Worm (Caenorhabditis elegans): Measurements from ENCODE around the gene F11C7.6.

The F11C7.6 gene

ce11 chrX:17381975-17382374, 19.4 kb upstream of the F11C7.6 start, which contains the start of gene F10D7.4:
F10D7.4 (minus strand) TSS chrX:17382075.
- TF ChIP-seq tbx-8 (GFP tag; optimal IDR thresholded peaks at IDR 0.05), result no peak
- TF ChIP-seq bed-3 (GFP tag; optimal IDR thresholded peaks at IDR 0.05), result no peak
- no peak for TF ChIP-seq M03D4.4 (tag; optimal IDR thresholded peaks at IDR 0.05)

- TF ChIP-seq mep-1 (tag; optimal IDR thresholded peaks at IDR 0.05) (no peak), ceh-39 (tag; optimal IDR thresholded peaks at IDR 0.05) (no peak), lsy-2 (tag; optimal IDR thresholded peaks at IDR 0.05) (no peak)
Observed at ce11 chrX:17384343-17384742, 17.0 kb upstream of the F11C7.6 start.

ce11 chrX:17385102-17385501, 16.3 kb upstream of the F11C7.6 start:
- TF ChIP-seq nhr-76 (tag; optimal IDR thresholded peaks at IDR 0.05) (no peak), ceh-43 (GFP tag; optimal IDR thresholded peaks at IDR 0.05) (no peak), sem-2 (GFP tag; optimal IDR thresholded peaks at IDR 0.05) (no peak), lin-13 (tag; optimal IDR thresholded peaks at IDR 0.05) (no peak), snpc-4 (tag; optimal IDR thresholded peaks at IDR 0.05) (no peak), tbx-8 (GFP tag; optimal IDR thresholded peaks at IDR 0.05) (no peak), unc-62 (GFP tag; optimal IDR thresholded peaks at IDR 0.05) (no peak), ham-2 (GFP tag; optimal IDR thresholded peaks at IDR 0.05) (no peak), mab-5 (tag; optimal IDR thresholded peaks at IDR 0.05) (no peak), blmp-1 (tag; optimal IDR thresholded peaks at IDR 0.05) (no peak)

- TF ChIP-seq mls-2 (tag; optimal IDR thresholded peaks at IDR 0.05) (no peak), tbx-8 (GFP tag; optimal IDR thresholded peaks at IDR 0.05) (no peak), snpc-4 (tag; optimal IDR thresholded peaks at IDR 0.05) (no peak)
Observed at ce11 chrX:17386130-17386529, 15.2 kb upstream of the F11C7.6 start.

- TF ChIP-seq sem-2 (GFP tag; optimal IDR thresholded peaks at IDR 0.05) (no peak), flh-1 (GFP tag; optimal IDR thresholded peaks at IDR 0.05) (no peak), mls-2 (tag; optimal IDR thresholded peaks at IDR 0.05) (no peak), nhr-237 (tag; optimal IDR thresholded peaks at IDR 0.05) (no peak), unc-120 (tag; optimal IDR thresholded peaks at IDR 0.05; ENCODE audit: poor library complexity, severe bottlenecking) (no peak), ham-2 (GFP tag; optimal IDR thresholded peaks at IDR 0.05) (no peak), nhr-28 (tag; optimal IDR thresholded peaks at IDR 0.05) (no peak), snpc-4 (tag; optimal IDR thresholded peaks at IDR 0.05) (no peak), ceh-83 (GFP tag; optimal IDR thresholded peaks at IDR 0.05) (no peak), unc-39 (tag; optimal IDR thresholded peaks at IDR 0.05) (no peak)
Observed at ce11 chrX:17390531-17390930, 10.8 kb upstream of the F11C7.6 start.

ce11 chrX:17391515-17391914, 9.8 kb upstream of the F11C7.6 start, which contains the start of gene F10D7.5:
F10D7.5 (minus strand) TSS chrX:17391615.
- TF ChIP-seq drap-1 (GFP tag; optimal IDR thresholded peaks at IDR 0.05) (no peak), lin-32 (GFP tag; optimal IDR thresholded peaks at IDR 0.05) (no peak), blmp-1 (tag; optimal IDR thresholded peaks at IDR 0.05) (no peak), mls-2 (tag; optimal IDR thresholded peaks at IDR 0.05) (no peak), cnd-1 (tag; optimal IDR thresholded peaks at IDR 0.05) (no peak), nhr-237 (tag; optimal IDR thresholded peaks at IDR 0.05) (no peak), zip-8 (tag; optimal IDR thresholded peaks at IDR 0.05) (no peak)

- peak; percentile 74 for TF ChIP-seq hlh-1 (tag; optimal IDR thresholded peaks at IDR 0.05)
- TF ChIP-seq lin-13 (tag; optimal IDR thresholded peaks at IDR 0.05), result peak; percentile 74
- no peak for TF ChIP-seq drap-1 (GFP tag; optimal IDR thresholded peaks at IDR 0.05)
- TF ChIP-seq ceh-43 (GFP tag; optimal IDR thresholded peaks at IDR 0.05), result no peak
- peak; percentile 62 for TF ChIP-seq nhr-237 (tag; optimal IDR thresholded peaks at IDR 0.05)
- no peak for TF ChIP-seq mab-5 (tag; optimal IDR thresholded peaks at IDR 0.05)
- TF ChIP-seq sptf-1 (tag; optimal IDR thresholded peaks at IDR 0.05), result peak; percentile 28
- peak; percentile 79 for TF ChIP-seq pha-4 (tag; optimal IDR thresholded peaks at IDR 0.05)
- no peak for TF ChIP-seq ceh-39 (tag; optimal IDR thresholded peaks at IDR 0.05)
- TF ChIP-seq nhr-2 (tag; optimal IDR thresholded peaks at IDR 0.05), result no peak
- TF ChIP-seq ces-1 (GFP tag; optimal IDR thresholded peaks at IDR 0.05), result peak; percentile 91
- no peak for TF ChIP-seq ham-2 (GFP tag; optimal IDR thresholded peaks at IDR 0.05)
- peak; percentile 94 for TF ChIP-seq mep-1 (tag; optimal IDR thresholded peaks at IDR 0.05)
- no peak for TF ChIP-seq bed-3 (GFP tag; optimal IDR thresholded peaks at IDR 0.05)
- TF ChIP-seq elt-3 (tag; optimal IDR thresholded peaks at IDR 0.05), result no peak
- TF ChIP-seq unc-120 (tag; optimal IDR thresholded peaks at IDR 0.05; ENCODE audit: poor library complexity, severe bottlenecking), result peak; percentile 49
- TF ChIP-seq elt-1 (tag; optimal IDR thresholded peaks at IDR 0.05; ENCODE audit: borderline replicate concordance, insufficient read depth), result no peak
- TF ChIP-seq cnd-1 (tag; optimal IDR thresholded peaks at IDR 0.05), result peak; percentile 2
- peak; percentile 49 for TF ChIP-seq lsy-2 (tag; optimal IDR thresholded peaks at IDR 0.05)
Observed at ce11 chrX:17392182-17392581, 9.2 kb upstream of the F11C7.6 start.
